Worm (Caenorhabditis elegans): ENCODE measurements around the gene sma-10.

Gene sma-10

DNA sequence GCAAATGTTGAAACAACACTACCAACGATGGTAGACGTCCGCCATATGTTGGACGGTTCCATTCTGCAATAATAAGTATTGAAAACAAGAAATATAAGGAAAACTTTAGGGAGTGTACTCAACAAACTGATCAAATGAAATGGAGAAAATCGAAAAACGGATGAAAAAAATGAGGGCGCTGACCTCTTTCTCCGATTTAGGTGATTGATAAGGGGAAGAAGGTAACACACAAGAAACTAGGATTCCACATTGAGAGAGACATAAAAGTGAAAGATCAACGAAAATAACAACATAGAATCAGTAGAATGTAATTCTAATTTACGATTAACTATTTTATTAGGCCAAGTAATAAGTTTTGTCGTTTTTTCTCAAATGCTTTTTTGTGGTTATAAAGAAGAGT is 15.1 kb upstream of the sma-10 start, which contains the start of gene dpy-9:
Gene dpy-9, minus strand, starts transcription at position 63 of the 400 bp plus-strand sequence.
- TF ChIP-seq nfya-1 (tag; optimal IDR thresholded peaks at IDR 0.05; ENCODE audit: insufficient read depth) (no peak), nhr-23 (tag; optimal IDR thresholded peaks at IDR 0.05) (peak; percentile 92)

DNA sequence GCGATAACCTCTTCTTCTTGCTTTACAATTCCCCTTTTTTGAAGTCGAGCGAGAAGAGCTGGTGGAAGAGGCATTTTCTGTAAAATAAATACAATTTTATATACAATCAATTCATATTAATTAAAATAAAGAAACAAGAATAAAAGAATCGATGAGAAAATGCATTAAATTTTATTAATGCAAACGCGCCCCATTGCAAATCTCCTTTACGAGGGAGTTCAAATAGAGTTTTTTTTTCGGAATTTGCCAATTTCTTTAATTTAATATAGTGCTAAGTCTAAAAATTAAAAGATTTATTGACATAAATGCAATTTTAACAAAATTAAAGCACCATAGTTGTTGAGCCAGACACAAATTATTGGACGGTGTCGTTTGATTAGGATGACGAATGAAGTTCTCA is 12.6 kb upstream of the sma-10 start, which contains the start of gene pqbp-1.1:
Gene pqbp-1.1, minus strand, starts transcription at position 77 of the 400 bp plus-strand sequence.
- no peak for TF ChIP-seq ztf-11 (tag; optimal IDR thresholded peaks at IDR 0.05)
- TF ChIP-seq nhr-12 (tag; optimal IDR thresholded peaks at IDR 0.05), result no peak
- no peak for TF ChIP-seq nhr-67 (tag; optimal IDR thresholded peaks at IDR 0.05)
- TF ChIP-seq nhr-23 (tag; optimal IDR thresholded peaks at IDR 0.05), result peak; percentile 46
- TF ChIP-seq nfya-1 (tag; optimal IDR thresholded peaks at IDR 0.05; ENCODE audit: insufficient read depth), result peak; percentile 43
- no peak for TF ChIP-seq daf-12 (tag; optimal IDR thresholded peaks at IDR 0.05)
- TF ChIP-seq egl-27 (tag; optimal IDR thresholded peaks at IDR 0.05), result no peak
- TF ChIP-seq fkh-10 (GFP tag; optimal IDR thresholded peaks at IDR 0.05), result no peak
- TF ChIP-seq sea-2 (GFP tag; optimal IDR thresholded peaks at IDR 0.05), result no peak
- TF ChIP-seq snpc-4 (tag; optimal IDR thresholded peaks at IDR 0.05), result peak; percentile 37
- TF ChIP-seq ztf-4 (tag; optimal IDR thresholded peaks at IDR 0.05), result no peak
- no peak for TF ChIP-seq mdl-1 (tag; optimal IDR thresholded peaks at IDR 0.05)
- peak; percentile 61 for TF ChIP-seq ceh-28 (tag; optimal IDR thresholded peaks at IDR 0.05)
- peak; percentile 85 for TF ChIP-seq pha-4 (tag; optimal IDR thresholded peaks at IDR 0.05)
- TF ChIP-seq lin-15B (tag; optimal IDR thresholded peaks at IDR 0.05), result peak; percentile 68
- no peak for TF ChIP-seq nhr-77 (tag; optimal IDR thresholded peaks at IDR 0.05)
- TF ChIP-seq nhr-76 (tag; optimal IDR thresholded peaks at IDR 0.05), result no peak

DNA sequence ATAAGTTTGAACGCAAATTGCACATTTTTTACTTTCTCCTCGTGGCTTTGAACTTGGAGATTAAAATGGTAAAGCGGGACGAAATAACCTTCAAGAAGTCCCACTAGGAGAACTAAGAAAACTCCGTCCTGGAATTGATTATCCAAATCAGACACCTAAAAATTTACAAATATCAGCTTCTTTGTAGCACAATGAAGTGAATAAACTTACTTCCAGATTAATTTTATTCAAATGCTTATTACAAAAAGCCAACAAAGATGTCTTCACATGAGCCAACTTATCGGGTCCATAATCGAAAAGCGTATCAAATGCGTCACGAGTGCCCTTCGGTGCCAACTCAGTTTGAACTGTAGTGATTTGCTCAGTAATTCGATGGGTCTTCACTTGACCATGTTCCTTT is 11.8 kb upstream of the sma-10 start:
- no peak for TF ChIP-seq nhr-77 (tag; optimal IDR thresholded peaks at IDR 0.05)
- no peak for TF ChIP-seq fkh-2 (tag; optimal IDR thresholded peaks at IDR 0.05)
- TF ChIP-seq lin-39 (tag; optimal IDR thresholded peaks at IDR 0.05), result no peak
- TF ChIP-seq jun-1 (tag; optimal IDR thresholded peaks at IDR 0.05), result no peak
- TF ChIP-seq ZK546.5 (tag; optimal IDR thresholded peaks at IDR 0.05), result no peak
- no peak for TF ChIP-seq fkh-10 (GFP tag; optimal IDR thresholded peaks at IDR 0.05)
- TF ChIP-seq pqm-1 (tag; optimal IDR thresholded peaks at IDR 0.05), result no peak
- TF ChIP-seq ztf-4 (tag; optimal IDR thresholded peaks at IDR 0.05), result no peak
- TF ChIP-seq egl-5 (tag; optimal IDR thresholded peaks at IDR 0.05), result no peak

DNA sequence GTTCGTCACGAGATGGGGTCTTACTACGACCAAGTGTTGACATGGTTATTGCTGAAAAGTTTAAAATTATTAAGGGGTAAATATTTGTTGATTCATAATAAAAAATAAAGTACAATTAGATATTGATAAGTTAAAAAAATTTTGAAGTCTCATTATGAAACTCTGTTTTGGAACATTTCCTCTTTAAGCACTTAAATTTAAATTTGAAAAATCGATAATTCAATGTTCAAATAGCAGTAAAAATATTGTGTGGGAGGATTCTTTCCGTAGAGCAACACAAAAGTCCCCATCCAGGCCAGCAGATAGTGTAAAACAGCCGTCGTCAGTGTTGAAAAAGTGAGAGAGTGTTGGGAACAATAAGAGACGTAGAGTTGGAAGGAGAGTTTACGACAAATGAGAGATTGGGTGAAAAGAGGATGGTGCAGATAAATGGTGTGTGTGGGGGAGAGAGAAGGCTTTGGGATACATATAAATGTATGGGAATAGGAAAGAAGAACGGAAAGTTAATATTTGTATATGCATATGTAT is 10.0 kb upstream of the sma-10 start, which contains the start of gene pat-6:
Gene pat-6, minus strand, starts transcription at position 51 of the 528 bp plus-strand sequence.
- TF ChIP-seq skn-1 (tag; optimal IDR thresholded peaks at IDR 0.05), result no peak
- TF ChIP-seq pha-4 (tag; optimal IDR thresholded peaks at IDR 0.05), result peak; percentile 26
- no peak for TF ChIP-seq R02D3.7 (tag; optimal IDR thresholded peaks at IDR 0.05)
- TF ChIP-seq lin-15B (tag; optimal IDR thresholded peaks at IDR 0.05), result peak; percentile 38
- no peak for TF ChIP-seq nhr-11 (tag; optimal IDR thresholded peaks at IDR 0.05)
- no peak for TF ChIP-seq daf-12 (tag; optimal IDR thresholded peaks at IDR 0.05)
- no peak for TF ChIP-seq elt-3 (tag; optimal IDR thresholded peaks at IDR 0.05)
- peak; percentile 84 for TF ChIP-seq hmg-11 (tag; optimal IDR thresholded peaks at IDR 0.05)
- no peak for TF ChIP-seq nhr-76 (tag; optimal IDR thresholded peaks at IDR 0.05)
- no peak for TF ChIP-seq nhr-43 (tag; optimal IDR thresholded peaks at IDR 0.05; ENCODE audit: poor library complexity, severe bottlenecking)
- no peak for TF ChIP-seq fos-1 (tag; optimal IDR thresholded peaks at IDR 0.05)
- TF ChIP-seq nhr-67 (tag; optimal IDR thresholded peaks at IDR 0.05), result no peak
- TF ChIP-seq nhr-28 (tag; optimal IDR thresholded peaks at IDR 0.05), result no peak
- no peak for TF ChIP-seq mml-1 (tag; optimal IDR thresholded peaks at IDR 0.05)
- TF ChIP-seq elt-2 (tag; optimal IDR thresholded peaks at IDR 0.05), result no peak
- peak; percentile 52 for TF ChIP-seq nfya-1 (tag; optimal IDR thresholded peaks at IDR 0.05; ENCODE audit: insufficient read depth)
- TF ChIP-seq ceh-28 (tag; optimal IDR thresholded peaks at IDR 0.05), result peak; percentile 51
- no peak for TF ChIP-seq egl-5 (tag; optimal IDR thresholded peaks at IDR 0.05)
- TF ChIP-seq egl-27 (tag; optimal IDR thresholded peaks at IDR 0.05), result no peak
- TF ChIP-seq ztf-11 (tag; optimal IDR thresholded peaks at IDR 0.05), result no peak

DNA sequence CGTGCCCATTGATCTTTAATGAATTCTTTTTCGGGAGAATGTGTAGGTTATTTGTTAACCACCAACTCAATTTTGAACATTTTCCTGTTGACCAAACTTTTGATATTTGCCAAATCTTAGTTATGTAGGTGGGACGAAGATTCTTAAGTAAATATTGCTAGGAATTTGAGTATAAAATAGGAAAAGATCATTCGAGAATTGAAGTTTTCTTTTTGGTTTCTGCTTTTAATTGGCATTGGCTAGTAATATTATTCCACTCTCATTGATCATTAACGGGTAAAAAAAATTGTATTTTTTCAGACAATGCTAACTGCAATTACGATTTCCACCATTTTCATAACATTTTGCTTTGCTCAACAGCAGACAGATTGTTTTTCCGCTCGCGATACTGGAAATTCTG is 8.1 kb upstream of the sma-10 start, which contains the start of gene T21D12.12:
Gene T21D12.12, plus strand, starts transcription at position 301 of the 400 bp plus-strand sequence.
- TF ChIP-seq sea-2 (GFP tag; optimal IDR thresholded peaks at IDR 0.05) (no peak), pha-4 (tag; optimal IDR thresholded peaks at IDR 0.05) (peak; percentile 6), egl-27 (tag; optimal IDR thresholded peaks at IDR 0.05) (no peak), R02D3.7 (tag; optimal IDR thresholded peaks at IDR 0.05) (no peak), nhr-237 (tag; optimal IDR thresholded peaks at IDR 0.05) (no peak)
